Fruit fly (Drosophila melanogaster) whole organism, adult: ENCODE results near the gene CG7164.

Source experiments
- CG5204 ChIP-seq: fragments of 200-800 bp; sonication (Bioruptor generic); optimal IDR thresholded peaks from 2 replicates; lab custom pipeline; 2016; ENCODE audit warnings: missing biosample characterization, missing genetic modification characterization
- Crg-1 ChIP-seq: fragments of 200-800 bp; sonication (Bioruptor generic); optimal IDR thresholded peaks from 2 replicates; lab custom pipeline; 2016; ENCODE audit warnings: missing biosample characterization, missing genetic modification characterization
- Hr96 ChIP-seq: fragments of 200-800 bp; sonication (Bioruptor generic); optimal IDR thresholded peaks from 2 replicates; lab custom pipeline; 2016; ENCODE audit warnings: missing biosample characterization, missing genetic modification characterization
- bab1 ChIP-seq: fragments of 200-800 bp; sonication (Bioruptor generic); optimal IDR thresholded peaks from 3 replicates; lab custom pipeline; 2019; ENCODE audit warnings: missing biosample characterization, mild to moderate bottlenecking, missing genetic modification characterization, moderate library complexity
- cnc ChIP-seq, 2 experiments: fragments of >200 bp; optimal IDR thresholded peaks; 2 replicates each; lab custom pipeline; 2017
- tj ChIP-seq: fragments of 200-800 bp; sonication (Bioruptor generic); optimal IDR thresholded peaks from 3 replicates; lab custom pipeline; 2017; ENCODE audit warnings: missing biosample characterization, mild to moderate bottlenecking, missing genetic modification characterization, moderate library complexity
- toe ChIP-seq: fragments of 200-800 bp; sonication (Bioruptor generic); optimal IDR thresholded peaks from 2 replicates; lab custom pipeline; 2016; ENCODE audit warnings: missing biosample characterization, missing genetic modification characterization

dm6 chr2L:7812555-7813339, 31.5 kb downstream of the CG7164 start:
- TF ChIP-seq toe (GFP tag; lab: Kevin White, UChicago): no peak
- no peak for TF ChIP-seq cnc (optimal IDR thresholded peaks at IDR 0.05; lab: Kevin White, UChicago)
- TF ChIP-seq CG5204 (GFP tag; lab: Kevin White, UChicago): no peak
- TF ChIP-seq Crg-1: no peak
- TF ChIP-seq bab1 (GFP tag; lab: Kevin White, UChicago): no peak
- no peak for TF ChIP-seq Hr96 (GFP tag; lab: Kevin White, UChicago)
- peak; percentile 93 for TF ChIP-seq tj (GFP tag; lab: Kevin White, UChicago)
